Worm (Caenorhabditis elegans): ENCODE data around the gene F46B6.13.

ce11 chrV:9794997-9795396, 4.0 kb downstream of the F46B6.13 start:
- TF ChIP-seq hnd-1 (tag; optimal IDR thresholded peaks at IDR 0.05) (no peak), ceh-36 (tag; optimal IDR thresholded peaks at IDR 0.05) (no peak), F13C5.2 (tag; optimal IDR thresholded peaks at IDR 0.05) (no peak), pes-1 (GFP tag; IDR thresholded peaks at IDR 0.05) (no peak), B0310.2 (tag; optimal IDR thresholded peaks at IDR 0.05) (no peak), ama-1 (optimal IDR thresholded peaks at IDR 0.05) (no peak), hmbx-1 (tag; optimal IDR thresholded peaks at IDR 0.05) (no peak), flt-1 (GFP tag; IDR thresholded peaks at IDR 0.05) (no peak), tra-4 (tag; optimal IDR thresholded peaks at IDR 0.05) (no peak), hmg-4 (GFP tag; optimal IDR thresholded peaks at IDR 0.05) (no peak)

All from whole organism, early embryonic.